Worm (Caenorhabditis elegans) whole organism, midembryonic: Measurements from ENCODE around the gene str-248.
"Not testable (repeated sequence)": the region's sequence is repeated elsewhere in the genome, so short reads cannot be mapped to it uniquely, and the experiment has no call there.

Source experiments
- T22C8.4 ChIP-seq: fragments of 200-800 bp; sonication (Bioruptor generic); IDR thresholded peaks from 2 replicates; pipeline ENCODE4 v1.3.6; 2022; ENCODE audit warnings: missing genetic modification characterization, missing compliant biosample characterization
- cog-1 ChIP-seq: sonication (generic microtip); optimal IDR thresholded peaks from 2 replicates; lab custom pipeline; 2016; ENCODE audit warnings: missing genetic modification characterization, missing compliant biosample characterization
- flt-1 ChIP-seq: fragments of 200-800 bp; sonication (Bioruptor generic); IDR thresholded peaks from 2 replicates; pipeline ENCODE4 v1.3.6; 2022; ENCODE audit warnings: missing genetic modification characterization, missing compliant biosample characterization
- klf-2 ChIP-seq: fragments of 200-800 bp; sonication (Bioruptor generic); conservative IDR thresholded peaks from 2 replicates; pipeline ENCODE4 v1.3.6; 2022; ENCODE audit warnings: missing genetic modification reagents, missing genetic modification characterization, missing compliant biosample characterization
- med-1 ChIP-seq: sonication (generic microtip); optimal IDR thresholded peaks from 2 replicates; lab custom pipeline; 2017; ENCODE audit warnings: missing genetic modification characterization, mild to moderate bottlenecking, missing compliant biosample characterization, antibody characterized with exemption, missing genetic modification reagents; ENCODE audit not compliant: insufficient read depth
- ref-1 ChIP-seq: fragments of 200-800 bp; sonication (Bioruptor generic); conservative IDR thresholded peaks from 2 replicates; pipeline ENCODE4 v1.3.6; 2022; ENCODE audit warnings: missing genetic modification reagents, missing genetic modification characterization, missing compliant biosample characterization
- tab-1 ChIP-seq: fragments of 200-800 bp; sonication (Bioruptor generic); IDR thresholded peaks from 2 replicates; pipeline ENCODE4 v1.3.6; 2022; ENCODE audit warnings: missing genetic modification characterization, missing compliant biosample characterization
- ztf-23 ChIP-seq: fragments of 200-800 bp; sonication (Bioruptor generic); IDR thresholded peaks from 2 replicates; pipeline ENCODE4 v1.3.6; 2022; ENCODE audit warnings: missing genetic modification reagents, missing genetic modification characterization, missing compliant biosample characterization
- ztf-29 ChIP-seq: fragments of 200-800 bp; sonication (Bioruptor generic); IDR thresholded peaks from 2 replicates; pipeline ENCODE4 v1.3.6; 2022; ENCODE audit warnings: missing genetic modification reagents, missing genetic modification characterization, missing compliant biosample characterization

The str-248 gene

ce11 chrV:15661003-15661402, 31.6 kb upstream of the str-248 start:
- no peak for TF ChIP-seq T22C8.4 (GFP tag; lab: Robert Waterston, UW)
- TF ChIP-seq ref-1 (GFP tag; lab: Robert Waterston, UW), result no peak
- no peak for TF ChIP-seq ztf-29 (GFP tag; lab: Robert Waterston, UW)
- TF ChIP-seq cog-1, result no peak
- TF ChIP-seq tab-1, result no peak
- no peak for TF ChIP-seq flt-1 (GFP tag; lab: Robert Waterston, UW)
- TF ChIP-seq ztf-23, result no peak
- no peak for TF ChIP-seq klf-2 (GFP tag; lab: Robert Waterston, UW)
- no peak for TF ChIP-seq med-1

DNA sequence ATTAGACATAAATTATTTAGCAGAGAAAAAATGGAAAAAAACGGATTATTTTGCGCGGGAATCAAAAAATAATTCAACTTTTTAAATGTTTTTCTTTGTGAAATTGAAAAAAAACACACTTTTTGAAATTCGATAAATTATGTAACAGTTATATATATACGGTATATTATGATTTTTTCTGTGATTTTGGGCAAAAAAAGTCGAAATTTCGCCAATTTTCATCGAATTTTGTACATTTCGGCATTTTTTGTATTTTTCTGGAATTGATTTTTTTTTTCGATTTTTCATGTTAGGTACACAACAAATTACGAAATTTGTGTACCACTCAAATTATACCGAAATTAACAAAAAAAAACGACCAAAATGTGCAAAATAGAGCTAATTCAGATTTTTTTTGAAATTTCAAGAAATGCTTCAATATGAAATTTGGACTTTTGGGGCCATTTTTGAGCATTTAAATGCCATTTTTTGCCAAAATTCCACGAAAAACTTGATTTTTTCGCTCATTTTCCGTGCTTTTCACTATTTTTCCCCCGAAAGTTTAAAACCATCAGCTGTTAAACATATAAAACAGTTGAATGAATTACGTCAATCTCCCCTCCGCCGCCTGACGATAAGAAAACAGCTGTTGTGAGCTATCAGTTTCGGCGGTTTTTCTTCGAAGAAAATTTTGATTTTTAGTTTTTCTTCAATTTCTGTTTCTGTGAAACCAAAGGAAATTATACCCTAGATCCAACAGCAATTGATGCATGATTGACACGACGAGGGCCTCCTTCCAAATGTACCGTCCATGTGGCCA, 29.0 kb upstream of the str-248 start:
- no peak for TF ChIP-seq tab-1
- TF ChIP-seq med-1, result no peak

ce11 chrV:15654124-15654523, 24.7 kb upstream of the str-248 start, which contains the start of gene F53E4.2:
Gene F53E4.2, plus strand, starts transcription at chrV:15654424.
- TF ChIP-seq klf-2 (GFP tag; lab: Robert Waterston, UW), result no peak
- no peak for TF ChIP-seq tab-1

DNA sequence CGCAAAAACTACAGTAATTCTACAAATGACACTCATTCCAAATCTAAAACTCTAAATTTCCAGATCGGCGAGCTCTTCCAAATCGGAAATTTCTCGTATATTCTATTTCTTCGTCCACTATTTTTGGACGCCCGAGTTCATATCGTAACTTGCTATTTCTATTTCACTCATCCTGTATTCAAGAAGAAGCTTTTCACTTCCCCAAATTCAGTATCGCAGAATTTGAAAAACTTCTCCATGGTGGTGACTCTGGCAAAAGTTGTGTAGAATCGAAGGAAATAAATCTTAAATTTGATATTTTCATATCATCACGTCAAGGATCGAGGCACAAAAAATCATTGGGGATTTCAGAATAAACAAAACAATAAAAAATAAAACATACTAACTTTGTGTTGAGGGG, 22.7 kb upstream of the str-248 start:
- TF ChIP-seq cog-1 (no peak), ref-1 (GFP tag; lab: Robert Waterston, UW) (no peak), ztf-29 (GFP tag; lab: Robert Waterston, UW) (no peak), ztf-23 (no peak), klf-2 (GFP tag; lab: Robert Waterston, UW) (no peak), T22C8.4 (GFP tag; lab: Robert Waterston, UW) (no peak), flt-1 (GFP tag; lab: Robert Waterston, UW) (no peak), tab-1 (no peak)

ce11 chrV:15650167-15650566, 20.7 kb upstream of the str-248 start, which contains the start of gene sru-42:
Gene sru-42, plus strand, starts transcription at chrV:15650467.
- TF ChIP-seq med-1 (no peak), klf-2 (GFP tag; lab: Robert Waterston, UW) (no peak), flt-1 (GFP tag; lab: Robert Waterston, UW) (no peak), ref-1 (GFP tag; lab: Robert Waterston, UW) (no peak), ztf-29 (GFP tag; lab: Robert Waterston, UW) (no peak), cog-1 (no peak), ztf-23 (no peak), tab-1 (no peak), T22C8.4 (GFP tag; lab: Robert Waterston, UW) (no peak)

ce11 chrV:15647536-15648085, 18.2 kb upstream of the str-248 start, which contains the start of the genes C55A1.7 and C55A1.6:
Gene C55A1.7, minus strand, starts transcription at chrV:15647636.
Gene C55A1.6, plus strand, starts transcription at chrV:15648035.
- TF ChIP-seq med-1, ztf-23, cog-1: not testable (repeated sequence)

DNA sequence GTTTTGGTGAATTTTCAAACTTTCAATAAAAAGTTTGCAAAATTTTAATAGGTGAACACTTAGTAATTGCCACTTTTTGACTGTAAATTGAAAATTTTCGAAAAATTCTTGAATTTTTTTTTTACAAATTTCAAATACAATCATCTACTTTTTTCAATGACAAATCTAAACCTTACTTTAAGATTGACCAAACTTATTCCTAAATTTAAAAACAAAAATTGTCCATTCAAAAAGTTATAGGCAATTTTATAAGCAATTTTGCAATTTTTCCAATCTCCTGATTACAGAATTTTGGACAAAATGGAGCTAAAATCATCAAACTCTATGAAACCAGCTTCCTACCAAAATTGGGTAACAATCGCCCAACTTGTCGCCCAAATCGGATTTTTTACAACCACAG, 15.1 kb upstream of the str-248 start, which contains the start of gene str-23:
str-23 (plus strand) TSS at position 301 of the 400 bp plus-strand sequence.
- TF ChIP-seq T22C8.4 (GFP tag; lab: Robert Waterston, UW), result no peak
- TF ChIP-seq tab-1, result no peak
- TF ChIP-seq ztf-23, result no peak

ce11 chrV:15643192-15643591, 13.7 kb upstream of the str-248 start, which contains the start of gene C55A1.4:
Gene C55A1.4, minus strand, starts transcription at chrV:15643292.
- not testable (repeated sequence) for TF ChIP-seq flt-1 (GFP tag; lab: Robert Waterston, UW); klf-2 (GFP tag; lab: Robert Waterston, UW); tab-1

DNA sequence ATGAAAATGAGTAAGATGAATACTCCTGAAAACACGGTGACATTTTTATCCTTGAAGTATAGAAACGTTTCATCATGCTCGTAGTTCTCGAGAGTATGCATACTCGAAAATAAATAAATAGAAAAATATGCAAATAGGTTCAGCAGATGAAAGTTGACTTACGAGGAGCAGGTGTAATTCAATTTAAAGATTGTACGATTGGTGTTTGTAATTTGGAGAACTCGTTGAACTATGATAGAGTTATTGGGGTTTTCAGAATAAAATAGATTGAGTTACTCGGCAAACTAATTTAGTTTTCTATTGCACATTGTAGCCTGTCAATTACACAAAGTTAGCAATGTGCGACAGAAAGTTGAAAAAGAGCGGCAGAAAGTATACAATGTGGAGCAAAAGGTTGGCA, 9.4 kb upstream of the str-248 start, which contains the start of gene srz-44:
srz-44 (minus strand) TSS at position 101 of the 400 bp plus-strand sequence.
- no peak for TF ChIP-seq ztf-23
- TF ChIP-seq T22C8.4 (GFP tag; lab: Robert Waterston, UW), result no peak
- no peak for TF ChIP-seq ref-1 (GFP tag; lab: Robert Waterston, UW)
- TF ChIP-seq klf-2 (GFP tag; lab: Robert Waterston, UW), result no peak
- TF ChIP-seq ztf-29 (GFP tag; lab: Robert Waterston, UW), result no peak
- TF ChIP-seq flt-1 (GFP tag; lab: Robert Waterston, UW), result no peak
- no peak for TF ChIP-seq cog-1
- TF ChIP-seq tab-1, result no peak
- TF ChIP-seq med-1, result no peak

DNA sequence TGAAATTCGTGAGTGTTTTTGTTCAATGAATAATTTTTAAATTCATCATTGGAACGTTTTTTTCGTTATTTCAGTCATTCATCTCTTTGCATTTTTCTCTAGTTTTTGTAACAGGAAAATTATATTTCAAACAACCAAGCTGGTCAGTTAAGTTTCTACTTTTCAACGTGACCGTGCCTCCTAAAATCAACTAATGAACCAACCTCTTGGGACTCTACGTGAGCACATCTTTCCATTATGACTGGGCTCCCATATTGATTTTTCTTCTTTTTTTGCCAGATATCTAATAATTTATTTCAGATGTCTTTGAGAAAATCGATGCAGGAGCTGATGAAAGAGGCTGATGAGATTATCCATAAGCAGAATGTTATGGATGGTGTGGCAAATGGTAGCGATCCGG, 3.9 kb downstream of the str-248 start, which contains the start of gene C55A1.11:
C55A1.11 (plus strand) TSS at position 301 of the 400 bp plus-strand sequence.
- TF ChIP-seq cog-1, result no peak
- TF ChIP-seq ztf-29 (GFP tag; lab: Robert Waterston, UW), result no peak
- TF ChIP-seq ref-1 (GFP tag; lab: Robert Waterston, UW), result no peak
- TF ChIP-seq flt-1 (GFP tag; lab: Robert Waterston, UW), result no peak
- no peak for TF ChIP-seq klf-2 (GFP tag; lab: Robert Waterston, UW)
- no peak for TF ChIP-seq ztf-23
- no peak for TF ChIP-seq tab-1
- TF ChIP-seq med-1, result no peak
- no peak for TF ChIP-seq T22C8.4 (GFP tag; lab: Robert Waterston, UW)

DNA sequence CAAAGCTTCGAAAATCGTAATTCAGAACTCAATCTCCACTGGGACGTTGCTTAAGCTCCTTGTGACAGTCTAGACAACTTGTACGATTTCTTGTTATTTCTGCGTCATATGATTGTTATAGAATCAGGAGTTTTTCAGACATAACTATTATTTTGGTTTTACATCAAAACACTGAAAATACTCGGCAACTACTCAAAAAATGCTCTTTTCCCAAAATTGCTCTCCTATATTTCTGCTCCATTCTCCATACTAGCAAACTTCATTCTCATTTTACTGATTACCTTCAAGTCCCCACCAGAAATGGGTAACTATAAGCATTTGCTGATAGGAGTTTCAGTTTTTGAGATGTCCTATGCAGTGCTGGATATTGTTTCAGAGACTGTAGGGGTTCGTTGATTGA, 7.9 kb downstream of the str-248 start, which contains the start of gene C55A1.1:
C55A1.1 (plus strand) TSS at position 301 of the 400 bp plus-strand sequence.
- no peak for TF ChIP-seq T22C8.4 (GFP tag; lab: Robert Waterston, UW)
- no peak for TF ChIP-seq ztf-29 (GFP tag; lab: Robert Waterston, UW)
- TF ChIP-seq tab-1, result no peak
- TF ChIP-seq med-1, result no peak
- no peak for TF ChIP-seq klf-2 (GFP tag; lab: Robert Waterston, UW)
- no peak for TF ChIP-seq ztf-23
